Fruit fly (Drosophila melanogaster) whole organism, pupa: ENCODE data around the gene Paip2.

Experiments used
- CG12605 ChIP-seq: fragments of 200-800 bp; sonication (Bioruptor generic); IDR thresholded peaks from 2 replicates; pipeline ENCODE4 v1.3.6; 2022; ENCODE audit warnings: missing biosample characterization, missing genetic modification characterization
- CG13204 ChIP-seq: fragments of 200-800 bp; sonication (Bioruptor generic); optimal IDR thresholded peaks from 2 replicates; lab custom pipeline; 2018; ENCODE audit warnings: missing biosample characterization, mild to moderate bottlenecking, missing genetic modification characterization, moderate library complexity
- CG14655 ChIP-seq: fragments of 200-800 bp; sonication (Bioruptor generic); optimal IDR thresholded peaks from 3 replicates; lab custom pipeline; 2017; ENCODE audit warnings: mild to moderate bottlenecking, missing biosample characterization, missing genetic modification reagents, missing genetic modification characterization
- CG15710 ChIP-seq: fragments of 200-800 bp; sonication (Bioruptor generic); optimal IDR thresholded peaks from 2 replicates; lab custom pipeline; 2018; ENCODE audit warnings: missing biosample characterization, mild to moderate bottlenecking, missing genetic modification characterization, moderate library complexity
- CG32121 ChIP-seq: fragments of 200-800 bp; sonication (Bioruptor generic); IDR thresholded peaks from 2 replicates; pipeline ENCODE4 v1.3.6; 2022; ENCODE audit warnings: missing biosample characterization, missing genetic modification characterization
- CG34367 ChIP-seq: fragments of 200-800 bp; sonication (Bioruptor generic); optimal IDR thresholded peaks from 2 replicates; lab custom pipeline; 2018; ENCODE audit warnings: missing biosample characterization, mild to moderate bottlenecking, missing genetic modification characterization
- CG8159 ChIP-seq: fragments of 200-800 bp; sonication (Bioruptor generic); optimal IDR thresholded peaks from 3 replicates; lab custom pipeline; 2018; ENCODE audit warnings: missing biosample characterization, mild to moderate bottlenecking, missing genetic modification characterization, moderate library complexity
- CG8301 ChIP-seq: fragments of 200-800 bp; sonication (Bioruptor generic); optimal IDR thresholded peaks from 2 replicates; lab custom pipeline; 2018; ENCODE audit warnings: missing biosample characterization, mild to moderate bottlenecking, missing genetic modification characterization
- CG9948 ChIP-seq: fragments of 200-800 bp; sonication (Bioruptor generic); optimal IDR thresholded peaks from 2 replicates; lab custom pipeline; 2018; ENCODE audit warnings: missing biosample characterization, mild to moderate bottlenecking, missing genetic modification characterization, moderate library complexity
- D1 ChIP-seq: fragments of 200-800 bp; sonication (Bioruptor generic); optimal IDR thresholded peaks from 2 replicates; lab custom pipeline; 2018; ENCODE audit warnings: missing biosample characterization, mild to moderate bottlenecking, missing genetic modification characterization, moderate library complexity
- EcR ChIP-seq: fragments of 200-800 bp; sonication (Bioruptor generic); optimal IDR thresholded peaks from 3 replicates; lab custom pipeline; 2019; ENCODE audit warnings: missing biosample characterization, missing genetic modification characterization, mild to moderate bottlenecking, moderate library complexity, missing genetic modification reagents
- Pif1B ChIP-seq: fragments of 200-800 bp; sonication (Bioruptor generic); optimal IDR thresholded peaks from 3 replicates; lab custom pipeline; 2016; ENCODE audit warnings: missing biosample characterization, missing genetic modification characterization
- Snoo ChIP-seq: fragments of 200-800 bp; sonication (Bioruptor generic); optimal IDR thresholded peaks from 3 replicates; lab custom pipeline; 2017; ENCODE audit warnings: missing biosample characterization, mild to moderate bottlenecking, missing genetic modification characterization, inconsistent platforms

- no peak for TF ChIP-seq CG9948 (tag; lab: Kevin White, UChicago)
- TF ChIP-seq CG8301 (tag; lab: Kevin White, UChicago): no peak
- no peak for TF ChIP-seq CG34367
- TF ChIP-seq Pif1B (GFP tag; lab: Kevin White, UChicago): no peak
- no peak for TF ChIP-seq Snoo (tag; lab: Kevin White, UChicago)
- no peak for TF ChIP-seq D1 (tag; lab: Kevin White, UChicago)
- TF ChIP-seq CG12605: no peak
- no peak for TF ChIP-seq CG32121 (GFP tag; lab: Robert Waterston, UW)
- no peak for TF ChIP-seq CG13204 (GFP tag; lab: Kevin White, UChicago)
- TF ChIP-seq CG14655 (GFP tag; lab: Kevin White, UChicago): no peak
- TF ChIP-seq CG8159 (tag; lab: Kevin White, UChicago): no peak
- TF ChIP-seq EcR (GFP tag; lab: Kevin White, UChicago): no peak
- TF ChIP-seq CG15710 (tag; lab: Kevin White, UChicago): no peak
Measured at dm6 chr3R:13033670-13034069, 53.1 kb downstream of the Paip2 start.
